Worm (Caenorhabditis elegans) whole organism, mixed stage, embryonic: ENCODE measurements around the gene F22E5.23.
"Not testable (repeated sequence)": the region's sequence is repeated elsewhere in the genome, so short reads cannot be mapped to it uniquely, and the experiment has no call there.

ENCODE experiments used
- M03D4.4 ChIP-seq: sonication (generic microtip); optimal IDR thresholded peaks from 2 replicates; lab custom pipeline; 2017; ENCODE audit warnings: mild to moderate bottlenecking, missing genetic modification characterization, missing compliant biosample characterization
- bed-3 ChIP-seq: fragments of 200-800 bp; sonication (Bioruptor generic); optimal IDR thresholded peaks from 3 replicates; lab custom pipeline; 2018; ENCODE audit warnings: mild to moderate bottlenecking, missing genetic modification characterization, moderate library complexity, missing compliant biosample characterization
- ceh-39 ChIP-seq: fragments of 150-350 bp; optimal IDR thresholded peaks from 2 replicates; lab custom pipeline; 2014; ENCODE audit warnings: missing biosample characterization, missing genetic modification characterization
- ceh-43 ChIP-seq: fragments of 200-800 bp; sonication (Bioruptor generic); optimal IDR thresholded peaks from 2 replicates; lab custom pipeline; 2018; ENCODE audit warnings: mild to moderate bottlenecking, missing genetic modification characterization, moderate library complexity, missing compliant biosample characterization
- ceh-83 ChIP-seq: fragments of 200-800 bp; sonication (Bioruptor generic); optimal IDR thresholded peaks from 2 replicates; lab custom pipeline; 2018; ENCODE audit warnings: mild to moderate bottlenecking, missing genetic modification characterization, missing compliant biosample characterization
- cnd-1 ChIP-seq: fragments of 200-800 bp; sonication (Bioruptor generic); optimal IDR thresholded peaks from 2 replicates; lab custom pipeline; 2018; ENCODE audit warnings: mild to moderate bottlenecking, missing genetic modification characterization, missing compliant biosample characterization
- drap-1 ChIP-seq: fragments of 200-800 bp; sonication (Bioruptor generic); optimal IDR thresholded peaks from 3 replicates; lab custom pipeline; 2018; ENCODE audit warnings: mild to moderate bottlenecking, missing genetic modification characterization, missing compliant biosample characterization
- elt-1 ChIP-seq: sonication (generic microtip); optimal IDR thresholded peaks from 2 replicates; lab custom pipeline; 2017; ENCODE audit warnings: missing genetic modification characterization, mild to moderate bottlenecking, missing compliant biosample characterization, antibody characterized with exemption, moderate library complexity, borderline replicate concordance; ENCODE audit not compliant: insufficient read depth
- elt-3 ChIP-seq: fragments of 150-350 bp; optimal IDR thresholded peaks from 2 replicates; lab custom pipeline; 2014; ENCODE audit warnings: missing biosample characterization, missing genetic modification characterization
- flh-1 ChIP-seq: fragments of 200-800 bp; sonication (Bioruptor generic); optimal IDR thresholded peaks from 2 replicates; lab custom pipeline; 2018; ENCODE audit warnings: mild to moderate bottlenecking, missing genetic modification characterization, moderate library complexity, missing compliant biosample characterization
- ham-2 ChIP-seq: fragments of 200-800 bp; sonication (Bioruptor generic); optimal IDR thresholded peaks from 2 replicates; lab custom pipeline; 2018; ENCODE audit warnings: mild to moderate bottlenecking, missing genetic modification characterization, missing compliant biosample characterization
- hlh-1 ChIP-seq: fragments of 150-350 bp; optimal IDR thresholded peaks from 2 replicates; lab custom pipeline; 2014; ENCODE audit warnings: missing biosample characterization, missing genetic modification reagents, missing genetic modification characterization
- lin-13 ChIP-seq: fragments of 150-350 bp; optimal IDR thresholded peaks from 2 replicates; lab custom pipeline; 2014; ENCODE audit warnings: missing biosample characterization, missing genetic modification characterization
- lsy-2 ChIP-seq: fragments of 150-350 bp; optimal IDR thresholded peaks from 2 replicates; lab custom pipeline; 2014; ENCODE audit warnings: missing biosample characterization, missing genetic modification characterization
- mab-5 ChIP-seq: fragments of 150-350 bp; optimal IDR thresholded peaks from 2 replicates; lab custom pipeline; 2014; ENCODE audit warnings: missing biosample characterization, missing genetic modification characterization
- mep-1 ChIP-seq: fragments of 150-350 bp; optimal IDR thresholded peaks from 2 replicates; lab custom pipeline; 2017; ENCODE audit warnings: missing biosample characterization, missing genetic modification reagents, missing genetic modification characterization, inconsistent platforms
- mls-2 ChIP-seq: sonication (generic microtip); optimal IDR thresholded peaks from 2 replicates; lab custom pipeline; 2016; ENCODE audit warnings: mild to moderate bottlenecking, missing genetic modification characterization, moderate library complexity, missing compliant biosample characterization
- nhr-12 ChIP-seq: fragments of 150-350 bp; optimal IDR thresholded peaks from 2 replicates; lab custom pipeline; 2014; ENCODE audit warnings: missing biosample characterization, missing genetic modification characterization
- nhr-2 ChIP-seq: fragments of 150-350 bp; optimal IDR thresholded peaks from 2 replicates; lab custom pipeline; 2014; ENCODE audit warnings: missing biosample characterization, missing genetic modification characterization
- nhr-237 ChIP-seq: fragments of 150-350 bp; optimal IDR thresholded peaks from 2 replicates; lab custom pipeline; 2014; ENCODE audit warnings: missing biosample characterization, missing genetic modification characterization
- nhr-28 ChIP-seq: fragments of 150-350 bp; optimal IDR thresholded peaks from 2 replicates; lab custom pipeline; 2014; ENCODE audit warnings: missing biosample characterization, missing genetic modification characterization
- nhr-76 ChIP-seq: sonication (generic microtip); optimal IDR thresholded peaks from 2 replicates; lab custom pipeline; 2017; ENCODE audit warnings: missing biosample characterization, missing genetic modification characterization
- pha-4 ChIP-seq: fragments of 150-350 bp; optimal IDR thresholded peaks from 2 replicates; lab custom pipeline; 2018; ENCODE audit warnings: missing biosample characterization, missing genetic modification reagents, missing genetic modification characterization
- sem-2 ChIP-seq: fragments of 200-800 bp; sonication (Bioruptor generic); optimal IDR thresholded peaks from 2 replicates; lab custom pipeline; 2018; ENCODE audit warnings: mild to moderate bottlenecking, missing genetic modification characterization, missing compliant biosample characterization
- snpc-4 ChIP-seq: fragments of 150-350 bp; optimal IDR thresholded peaks from 2 replicates; lab custom pipeline; 2014; ENCODE audit warnings: missing biosample characterization, missing genetic modification characterization
- sptf-1 ChIP-seq: sonication (generic microtip); optimal IDR thresholded peaks from 2 replicates; lab custom pipeline; 2017; ENCODE audit warnings: mild to moderate bottlenecking, missing genetic modification characterization, moderate library complexity, missing compliant biosample characterization
- unc-39 ChIP-seq: fragments of 150-350 bp; optimal IDR thresholded peaks from 2 replicates; lab custom pipeline; 2014; ENCODE audit warnings: missing biosample characterization, missing genetic modification characterization
- unc-62 ChIP-seq: fragments of 150-350 bp; optimal IDR thresholded peaks from 2 replicates; lab custom pipeline; 2014; ENCODE audit warnings: missing biosample characterization, missing genetic modification reagents, missing genetic modification characterization
- zip-8 ChIP-seq: fragments of 150-350 bp; optimal IDR thresholded peaks from 2 replicates; lab custom pipeline; 2014; ENCODE audit warnings: missing biosample characterization, missing genetic modification characterization
- ztf-11 ChIP-seq: fragments of 150-350 bp; optimal IDR thresholded peaks from 2 replicates; lab custom pipeline; 2014; ENCODE audit warnings: missing biosample characterization, missing genetic modification characterization

The F22E5.23 gene

DNA sequence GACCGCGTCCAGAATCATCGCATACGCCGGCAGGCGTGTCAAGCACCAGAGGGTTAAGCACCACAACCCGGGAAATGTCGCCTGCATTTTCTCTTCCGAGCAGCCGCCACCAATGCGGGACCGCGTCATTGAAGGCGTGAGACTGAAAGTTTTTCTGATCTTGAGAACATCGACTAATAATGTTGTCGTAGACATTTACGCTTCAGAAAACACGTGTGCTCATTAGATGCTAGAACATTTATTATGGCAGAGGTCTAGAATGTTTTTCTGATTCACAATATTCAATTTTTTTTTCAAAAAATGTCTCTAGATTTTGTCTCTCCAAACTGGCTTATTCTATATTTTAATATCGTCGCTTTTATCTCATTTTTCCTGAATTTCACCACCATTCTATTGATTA, 15.5 kb downstream of the F22E5.23 start, which contains the start of gene sri-47:
Gene sri-47, plus strand, starts transcription at position 301 of the 400 bp plus-strand sequence.
- TF ChIP-seq nhr-28 (tag; lab: Kevin White, UChicago): no peak
- TF ChIP-seq mep-1: no peak
- TF ChIP-seq flh-1 (GFP tag; lab: Kevin White, UChicago): no peak
- no peak for TF ChIP-seq snpc-4
- no peak for TF ChIP-seq sem-2 (GFP tag; lab: Kevin White, UChicago)
- no peak for TF ChIP-seq lsy-2 (tag; lab: Kevin White, UChicago)
- no peak for TF ChIP-seq M03D4.4
- TF ChIP-seq nhr-237 (tag; lab: Kevin White, UChicago): no peak
- TF ChIP-seq elt-1 (tag; lab: Kevin White, UChicago): no peak
- TF ChIP-seq ztf-11 (tag; lab: Kevin White, UChicago): no peak
- TF ChIP-seq zip-8 (tag; lab: Kevin White, UChicago): no peak
- TF ChIP-seq cnd-1 (tag; lab: Kevin White, UChicago): no peak
- TF ChIP-seq mab-5 (tag; lab: Kevin White, UChicago): no peak
- TF ChIP-seq ceh-43 (GFP tag; lab: Kevin White, UChicago): no peak
- no peak for TF ChIP-seq sptf-1 (tag; lab: Kevin White, UChicago)
- no peak for TF ChIP-seq nhr-2 (tag; lab: Kevin White, UChicago)

DNA sequence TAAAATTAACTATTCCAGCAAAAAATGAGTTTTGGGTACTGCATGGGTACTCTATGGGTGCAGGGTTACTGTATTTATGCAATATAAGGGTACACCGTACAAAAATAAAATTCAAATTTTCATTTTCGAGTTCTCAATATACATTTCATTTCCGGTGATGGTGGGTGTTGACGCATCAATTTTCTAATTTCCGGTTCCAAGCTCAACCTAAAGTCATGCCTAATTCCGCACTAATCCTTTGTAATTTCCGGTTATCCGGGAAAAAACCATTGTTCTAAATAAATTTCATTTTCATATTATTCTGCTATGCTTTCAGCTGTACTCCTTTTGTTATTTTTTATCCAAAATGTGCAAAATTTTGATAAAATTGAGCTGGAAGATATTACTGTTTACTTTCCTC, 18.3 kb downstream of the F22E5.23 start, which contains the start of gene gcy-21:
Gene gcy-21, plus strand, starts transcription at position 301 of the 400 bp plus-strand sequence.
- TF ChIP-seq unc-62 (GFP tag; lab: Kevin White, UChicago): no peak
- no peak for TF ChIP-seq bed-3 (GFP tag; lab: Kevin White, UChicago)
- no peak for TF ChIP-seq ceh-83
- no peak for TF ChIP-seq flh-1 (GFP tag; lab: Kevin White, UChicago)
- no peak for TF ChIP-seq hlh-1
- TF ChIP-seq ztf-11 (tag; lab: Kevin White, UChicago): no peak
- no peak for TF ChIP-seq nhr-12 (tag; lab: Kevin White, UChicago)
- no peak for TF ChIP-seq nhr-28 (tag; lab: Kevin White, UChicago)
- no peak for TF ChIP-seq zip-8 (tag; lab: Kevin White, UChicago)
- no peak for TF ChIP-seq nhr-76

ce11 chrII:2665081-2665480, 24.0 kb downstream of the F22E5.23 start, which contains the start of gene F22E5.2:
Gene F22E5.2 (plus strand): TSS chrII:2665381.
- TF ChIP-seq elt-3 (tag; lab: Kevin White, UChicago); snpc-4; hlh-1: not testable (repeated sequence)

ce11 chrII:2665606-2666005, 24.5 kb downstream of the F22E5.23 start, which contains the start of gene F22E5.22:
Gene F22E5.22 (plus strand): TSS chrII:2665906.
- TF ChIP-seq ceh-39: no peak
- TF ChIP-seq hlh-1: no peak
- TF ChIP-seq unc-62 (GFP tag; lab: Kevin White, UChicago): no peak
- no peak for TF ChIP-seq bed-3 (GFP tag; lab: Kevin White, UChicago)
- TF ChIP-seq M03D4.4: no peak
- TF ChIP-seq nhr-237 (tag; lab: Kevin White, UChicago): no peak
- TF ChIP-seq cnd-1 (tag; lab: Kevin White, UChicago): no peak
- TF ChIP-seq sem-2 (GFP tag; lab: Kevin White, UChicago): no peak
- TF ChIP-seq drap-1 (GFP tag; lab: Kevin White, UChicago): no peak
- no peak for TF ChIP-seq lin-13 (tag; lab: Kevin White, UChicago)
- no peak for TF ChIP-seq mls-2 (tag; lab: Kevin White, UChicago)
- no peak for TF ChIP-seq ztf-11 (tag; lab: Kevin White, UChicago)
- TF ChIP-seq ham-2 (GFP tag; lab: Kevin White, UChicago): no peak
- no peak for TF ChIP-seq flh-1 (GFP tag; lab: Kevin White, UChicago)
- TF ChIP-seq pha-4 (tag; lab: Kevin White, UChicago): no peak
- no peak for TF ChIP-seq unc-39 (tag; lab: Kevin White, UChicago)
- TF ChIP-seq ceh-83: no peak

DNA sequence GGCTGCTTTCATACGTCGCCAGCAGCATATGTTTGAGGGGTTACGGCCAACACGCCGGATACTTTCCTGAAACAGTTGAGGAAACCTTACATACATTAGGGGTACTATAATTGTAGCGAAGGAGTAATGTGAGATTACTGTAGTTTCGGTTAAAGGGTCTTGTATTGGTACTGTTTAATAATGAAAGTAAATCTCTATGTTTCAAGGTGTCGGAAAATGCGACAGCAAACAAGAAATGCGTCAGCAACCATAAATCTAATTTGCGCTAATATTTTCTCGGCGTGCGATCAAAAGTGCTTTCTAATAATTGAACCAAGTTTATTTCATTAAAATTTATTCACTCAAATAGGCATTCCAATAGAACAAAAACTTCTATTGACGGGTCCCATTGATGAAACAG, 31.2 kb downstream of the F22E5.23 start, which contains the start of gene sri-57:
Gene sri-57, minus strand, starts transcription at position 101 of the 400 bp plus-strand sequence.
- not testable (repeated sequence) for TF ChIP-seq hlh-1; nhr-28 (tag; lab: Kevin White, UChicago); zip-8 (tag; lab: Kevin White, UChicago)
- TF ChIP-seq, all 35 proteins: peak for 0; not testable (repeated sequence) for 35
